Fruit fly (Drosophila melanogaster) whole organism, prepupa: ENCODE results near the gene ND-51.

Source experiments
- CG10669 ChIP-seq: fragments of 200-800 bp; sonication (Bioruptor generic); optimal IDR thresholded peaks from 3 replicates; lab custom pipeline; 2018; ENCODE audit warnings: missing biosample characterization, mild to moderate bottlenecking, missing genetic modification characterization, moderate library complexity
- CG15336 ChIP-seq: fragments of 200-800 bp; sonication (Bioruptor generic); IDR thresholded peaks from 2 replicates; pipeline ENCODE4 v1.3.6; 2022; ENCODE audit warnings: missing biosample characterization, missing genetic modification characterization
- CG16779 ChIP-seq: fragments of 200-800 bp; sonication (Bioruptor generic); optimal IDR thresholded peaks from 3 replicates; lab custom pipeline; 2017; ENCODE audit warnings: missing biosample characterization, mild to moderate bottlenecking, missing genetic modification characterization
- CG3032 ChIP-seq: fragments of 200-800 bp; optimal IDR thresholded peaks from 2 replicates; lab custom pipeline; 2019; ENCODE audit warnings: missing biosample characterization, mild to moderate bottlenecking, missing genetic modification characterization, moderate library complexity
- CG32006 ChIP-seq: fragments of 200-800 bp; sonication (Bioruptor generic); optimal IDR thresholded peaks from 3 replicates; lab custom pipeline; 2017; ENCODE audit warnings: missing biosample characterization, mild to moderate bottlenecking, missing genetic modification characterization
- CG4318 ChIP-seq: fragments of 200-800 bp; sonication (Bioruptor generic); optimal IDR thresholded peaks from 3 replicates; lab custom pipeline; 2017; ENCODE audit warnings: missing biosample characterization, mild to moderate bottlenecking, missing genetic modification characterization
- CG6163 ChIP-seq: fragments of 200-800 bp; sonication (Bioruptor generic); IDR thresholded peaks from 3 replicates; pipeline ENCODE4 v1.3.6; 2022; ENCODE audit warnings: missing biosample characterization, missing genetic modification characterization
- CG6276 ChIP-seq: fragments of 200-800 bp; sonication (Bioruptor generic); optimal IDR thresholded peaks from 2 replicates; lab custom pipeline; 2017; ENCODE audit warnings: missing biosample characterization, mild to moderate bottlenecking, missing genetic modification characterization
- CG6854 ChIP-seq: fragments of 200-800 bp; sonication (Bioruptor generic); optimal IDR thresholded peaks from 2 replicates; lab custom pipeline; 2017; ENCODE audit warnings: missing biosample characterization, mild to moderate bottlenecking, missing genetic modification characterization
- CG7368 ChIP-seq: fragments of 200-800 bp; sonication (Bioruptor generic); optimal IDR thresholded peaks from 3 replicates; lab custom pipeline; 2016; ENCODE audit warnings: missing biosample characterization, missing genetic modification characterization
- CG8319 ChIP-seq: fragments of 200-800 bp; sonication (Bioruptor generic); optimal IDR thresholded peaks from 3 replicates; lab custom pipeline; 2016; ENCODE audit warnings: missing biosample characterization, missing genetic modification characterization
- CG8632 ChIP-seq: fragments of 200-800 bp; sonication (Bioruptor generic); optimal IDR thresholded peaks from 3 replicates; lab custom pipeline; 2016; ENCODE audit warnings: missing biosample characterization, missing genetic modification characterization
- CG9139 ChIP-seq: fragments of 200-800 bp; sonication (Bioruptor generic); optimal IDR thresholded peaks from 3 replicates; lab custom pipeline; 2017; ENCODE audit warnings: missing biosample characterization, mild to moderate bottlenecking, missing genetic modification characterization
- Eip75B ChIP-seq: fragments of 200-800 bp; sonication (Bioruptor generic); optimal IDR thresholded peaks from 3 replicates; lab custom pipeline; 2016; ENCODE audit warnings: missing biosample characterization, missing genetic modification characterization
- Eip78C ChIP-seq: fragments of 200-800 bp; sonication (Bioruptor generic); peaks from one replicate; lab custom pipeline; 2016; ENCODE audit warnings: missing biosample characterization, missing genetic modification characterization
- Ets21C ChIP-seq: fragments of 200-800 bp; sonication (Bioruptor generic); optimal IDR thresholded peaks from 3 replicates; lab custom pipeline; 2016; ENCODE audit warnings: missing biosample characterization, missing genetic modification characterization
- Ets96B ChIP-seq: fragments of 200-800 bp; optimal IDR thresholded peaks from 2 replicates; lab custom pipeline; 2019; ENCODE audit warnings: missing biosample characterization, mild to moderate bottlenecking, missing genetic modification characterization, moderate library complexity
- Hr39 ChIP-seq: fragments of 200-800 bp; sonication (Bioruptor generic); optimal IDR thresholded peaks from 2 replicates; lab custom pipeline; 2016; ENCODE audit warnings: missing biosample characterization, missing genetic modification characterization
- Hr4 ChIP-seq: fragments of 200-800 bp; sonication (Bioruptor generic); optimal IDR thresholded peaks from 3 replicates; lab custom pipeline; 2016; ENCODE audit warnings: missing biosample characterization, missing genetic modification characterization
- Met ChIP-seq: fragments of 200-800 bp; sonication (Bioruptor generic); optimal IDR thresholded peaks from 3 replicates; lab custom pipeline; 2016; ENCODE audit warnings: missing biosample characterization, missing genetic modification characterization
- OdsH ChIP-seq: fragments of 200-800 bp; sonication (Bioruptor generic); optimal IDR thresholded peaks from 3 replicates; lab custom pipeline; 2016; ENCODE audit warnings: missing biosample characterization, missing genetic modification characterization
- Sox14 ChIP-seq: fragments of 200-800 bp; sonication (Bioruptor generic); optimal IDR thresholded peaks from 3 replicates; lab custom pipeline; 2016; ENCODE audit warnings: missing biosample characterization, missing genetic modification characterization
- Sox15 ChIP-seq: fragments of 200-800 bp; sonication (Bioruptor generic); optimal IDR thresholded peaks from 3 replicates; lab custom pipeline; 2016; ENCODE audit warnings: missing biosample characterization, missing genetic modification characterization
- achi ChIP-seq: fragments of 200-800 bp; sonication (Bioruptor generic); optimal IDR thresholded peaks from 3 replicates; lab custom pipeline; 2016; ENCODE audit warnings: missing biosample characterization, missing genetic modification characterization
- acj6 ChIP-seq: fragments of 200-800 bp; sonication (Bioruptor generic); optimal IDR thresholded peaks from 3 replicates; lab custom pipeline; 2016; ENCODE audit warnings: missing biosample characterization, missing genetic modification characterization
- dsx ChIP-seq: fragments of 200-800 bp; optimal IDR thresholded peaks from 3 replicates; lab custom pipeline; 2019; ENCODE audit warnings: missing biosample characterization, mild to moderate bottlenecking, missing genetic modification characterization, moderate library complexity; ENCODE audit not compliant: poor library complexity, severe bottlenecking
- fd59A ChIP-seq: fragments of 200-800 bp; sonication (Bioruptor generic); optimal IDR thresholded peaks from 2 replicates; lab custom pipeline; 2017; ENCODE audit warnings: missing biosample characterization, mild to moderate bottlenecking, missing genetic modification characterization, missing genetic modification reagents
- fd85E ChIP-seq: fragments of 200-800 bp; sonication (Bioruptor generic); optimal IDR thresholded peaks from 3 replicates; lab custom pipeline; 2016; ENCODE audit warnings: missing biosample characterization, missing genetic modification characterization
- fkh ChIP-seq: fragments of 200-800 bp; sonication (Bioruptor generic); optimal IDR thresholded peaks from 3 replicates; lab custom pipeline; 2017; ENCODE audit warnings: missing biosample characterization, mild to moderate bottlenecking, missing genetic modification characterization, moderate library complexity
- lz ChIP-seq: fragments of 200-800 bp; sonication (Bioruptor generic); optimal IDR thresholded peaks from 3 replicates; lab custom pipeline; 2016; ENCODE audit warnings: missing biosample characterization, missing genetic modification characterization
- net ChIP-seq: fragments of 200-800 bp; sonication (Bioruptor generic); optimal IDR thresholded peaks from 3 replicates; lab custom pipeline; 2016; ENCODE audit warnings: missing biosample characterization, missing genetic modification characterization
- pdm3 ChIP-seq: fragments of 200-800 bp; sonication (Bioruptor generic); optimal IDR thresholded peaks from 3 replicates; lab custom pipeline; 2016; ENCODE audit warnings: missing biosample characterization, missing genetic modification characterization
- salr ChIP-seq, 2 experiments: fragments of 200-800 bp; sonication (Bioruptor generic); optimal IDR thresholded peaks; 3 replicates each; lab custom pipeline; 2016 to 2018; ENCODE audit warnings: missing biosample characterization in 2 of 2, missing genetic modification characterization in 2 of 2, mild to moderate bottlenecking in 1 of 2
- spab ChIP-seq: fragments of 200-800 bp; sonication (Bioruptor generic); optimal IDR thresholded peaks from 2 replicates; lab custom pipeline; 2017; ENCODE audit warnings: missing biosample characterization, mild to moderate bottlenecking, missing genetic modification characterization, missing genetic modification reagents
- ss ChIP-seq, 2 experiments: fragments of 200-800 bp; sonication (Bioruptor generic); optimal IDR thresholded peaks; 2 replicates in 1 of 2; 3 replicates in 1 of 2; lab custom pipeline; 2017 to 2018; ENCODE audit warnings: mild to moderate bottlenecking in 2 of 2, missing biosample characterization in 2 of 2, missing genetic modification characterization in 2 of 2, moderate library complexity in 1 of 2
- svp ChIP-seq: fragments of 200-800 bp; sonication (Bioruptor generic); peaks from one replicate; lab custom pipeline; 2016; ENCODE audit warnings: missing biosample characterization, missing genetic modification characterization
- topi ChIP-seq: fragments of 200-800 bp; sonication (Bioruptor generic); optimal IDR thresholded peaks from 3 replicates; lab custom pipeline; 2016; ENCODE audit warnings: missing biosample characterization, missing genetic modification characterization
- vri ChIP-seq: fragments of 200-800 bp; sonication (Bioruptor generic); optimal IDR thresholded peaks from 3 replicates; lab custom pipeline; 2016; ENCODE audit warnings: missing biosample characterization, mild to moderate bottlenecking, missing genetic modification characterization

ND-51 gene

dm6 chr2L:6078757-6079351, 16.3 kb upstream of the ND-51 start (continued):
- no peak for TF ChIP-seq CG9139 (GFP tag; lab: Kevin White, UChicago)
- TF ChIP-seq CG6163 (GFP tag; lab: Robert Waterston, UW), result peak; percentile 73
- no peak for TF ChIP-seq fd59A (GFP tag; lab: Kevin White, UChicago)
- no peak for TF ChIP-seq Sox15 (GFP tag; lab: Kevin White, UChicago)
- TF ChIP-seq Met (GFP tag; lab: Kevin White, UChicago), result peak; percentile 100
- TF ChIP-seq CG16779 (tag; lab: Kevin White, UChicago), result peak; percentile 63
- TF ChIP-seq CG8319, result no peak
- TF ChIP-seq CG10669 (GFP tag; lab: Kevin White, UChicago), result no peak
- peak; percentile 85 for TF ChIP-seq svp (GFP tag; lab: Kevin White, UChicago)
- peak; percentile 38; the same call in 1 of the 2 replicates for TF ChIP-seq CG15336 (GFP tag; lab: Robert Waterston, UW)
- TF ChIP-seq Ets21C (GFP tag; lab: Kevin White, UChicago), result no peak
- peak; percentile 63 to 72 for TF ChIP-seq ss (GFP tag; optimal IDR thresholded peaks at IDR 0.05; lab: Kevin White, UChicago)
- no peak for TF ChIP-seq spab
- TF ChIP-seq acj6 (GFP tag; lab: Kevin White, UChicago), result no peak
- peak; percentile 50 for TF ChIP-seq CG6854 (GFP tag; lab: Kevin White, UChicago)
- TF ChIP-seq fkh, result peak; percentile 71
- TF ChIP-seq CG3032 (tag; lab: Kevin White, UChicago), result no peak
- peak; percentile 29 for TF ChIP-seq CG7368 (GFP tag; lab: Kevin White, UChicago)
- TF ChIP-seq Eip75B, result peak; percentile 86
- no peak for TF ChIP-seq pdm3
- TF ChIP-seq, all 60 proteins: peak for 21

DNA sequence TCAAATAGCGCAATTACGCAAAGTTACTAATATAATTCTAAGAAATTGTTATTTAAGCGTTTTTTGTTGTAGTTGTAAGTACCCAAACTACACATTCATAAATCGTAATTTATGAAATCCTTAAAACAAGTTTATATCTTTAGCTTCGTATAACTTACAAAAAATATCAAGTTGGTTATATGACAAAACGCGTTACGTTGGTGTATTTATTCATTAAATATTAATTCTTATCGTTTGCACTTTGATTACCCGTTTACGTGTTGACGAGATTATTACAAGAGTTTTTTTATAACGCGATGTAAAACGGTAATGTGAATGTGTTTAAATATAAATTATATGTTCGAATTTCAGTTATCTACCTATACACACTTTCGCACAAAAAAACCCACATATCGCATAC, 15.1 kb upstream of the ND-51 start:
- no peak for TF ChIP-seq CG8632 (GFP tag; lab: Kevin White, UChicago)
- no peak for TF ChIP-seq Sox15 (GFP tag; lab: Kevin White, UChicago)
- no peak for TF ChIP-seq topi
- TF ChIP-seq lz, result no peak
- TF ChIP-seq, all 60 proteins: peak for 0

DNA sequence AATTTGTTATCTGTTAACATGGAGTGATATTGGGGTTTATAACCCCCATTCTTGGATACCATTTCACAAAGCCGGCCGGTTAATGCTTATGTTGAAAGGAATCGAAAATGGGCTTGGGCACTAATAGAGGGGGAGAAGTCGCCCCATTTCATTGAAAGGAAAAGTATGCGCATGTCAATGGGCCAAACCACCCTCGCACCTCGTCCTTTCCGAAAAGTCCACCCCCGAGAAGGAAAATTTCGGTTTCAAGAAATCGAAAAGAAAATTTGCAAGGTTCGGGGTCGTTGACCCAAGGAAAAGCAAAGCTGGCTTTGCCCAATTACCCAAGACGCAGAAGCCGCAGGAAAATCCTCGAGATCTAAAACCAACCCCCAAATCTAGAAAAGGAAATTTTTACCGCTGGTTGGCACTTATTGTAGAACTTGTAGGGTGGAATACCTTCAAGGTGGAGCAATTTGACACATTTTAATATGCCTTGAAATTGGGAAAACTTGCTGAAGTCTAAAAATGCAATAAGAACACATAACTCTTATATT, 14.3 kb upstream of the ND-51 start:
- peak; percentile 42 for TF ChIP-seq svp (GFP tag; lab: Kevin White, UChicago)
- no peak for TF ChIP-seq vri
- TF ChIP-seq Sox14 (GFP tag; lab: Kevin White, UChicago), result no peak
- no peak for TF ChIP-seq achi (GFP tag; lab: Kevin White, UChicago)

DNA sequence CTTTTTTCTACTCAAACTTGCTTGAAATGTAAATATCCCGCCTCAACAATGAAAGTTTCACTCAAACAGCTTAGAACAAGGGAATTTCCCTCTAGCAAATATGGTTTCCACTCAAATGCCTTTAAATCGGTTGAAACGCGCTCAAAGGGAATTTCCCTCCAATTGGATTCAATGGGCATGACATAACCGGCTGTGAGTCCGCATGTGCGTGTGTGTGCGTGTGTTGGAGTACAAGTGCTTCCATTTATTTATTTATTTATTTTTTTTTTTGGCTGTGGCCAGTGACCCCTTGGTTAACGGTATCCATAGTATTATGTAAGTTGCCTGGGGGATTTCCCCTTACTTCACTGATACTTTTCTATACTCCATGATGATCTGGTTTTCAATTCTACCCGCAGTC, 13.6 kb upstream of the ND-51 start:
- TF ChIP-seq net (no peak), dsx (GFP tag; lab: Kevin White, UChicago) (no peak), fkh (peak; percentile 39), Ets96B (tag; lab: Kevin White, UChicago) (no peak), vri (peak; percentile 62), spab (no peak), Eip78C (GFP tag; lab: Kevin White, UChicago) (peak; percentile 11), CG6276 (GFP tag; lab: Kevin White, UChicago) (peak; percentile 50)
- TF ChIP-seq, all 60 proteins: peak for 4

DNA sequence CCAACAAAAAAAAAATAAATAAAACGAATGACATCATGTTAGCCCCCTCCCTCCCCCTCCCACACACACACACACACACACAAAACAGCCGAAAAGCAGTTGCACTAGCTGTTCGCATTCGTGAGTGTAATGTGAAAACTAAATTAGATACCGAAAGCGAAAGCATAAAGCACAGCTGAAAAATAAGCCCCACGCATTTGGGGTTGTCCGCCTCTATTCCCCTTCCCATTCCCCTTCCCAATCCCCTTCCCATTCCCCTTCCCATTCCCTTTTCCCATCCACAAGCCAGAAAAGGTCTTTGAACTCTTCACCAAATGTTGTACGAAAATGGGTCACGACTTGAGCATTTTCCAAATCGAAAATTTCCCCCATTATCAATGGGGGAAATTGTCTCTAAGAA, 12.8 kb upstream of the ND-51 start:
- no peak for TF ChIP-seq Hr4 (GFP tag; lab: Kevin White, UChicago)
- no peak for TF ChIP-seq fd85E
- no peak for TF ChIP-seq acj6 (GFP tag; lab: Kevin White, UChicago)
- no peak for TF ChIP-seq CG8632 (GFP tag; lab: Kevin White, UChicago)
- no peak for TF ChIP-seq Sox15 (GFP tag; lab: Kevin White, UChicago)
- TF ChIP-seq fd59A (GFP tag; lab: Kevin White, UChicago), result no peak
- no peak for TF ChIP-seq vri
- no peak for TF ChIP-seq CG4318 (GFP tag; lab: Kevin White, UChicago)
- no peak for TF ChIP-seq salr (GFP tag; optimal IDR thresholded peaks at IDR 0.05; lab: Kevin White, UChicago)
- TF ChIP-seq CG10669 (GFP tag; lab: Kevin White, UChicago), result no peak
- no peak for TF ChIP-seq Hr39
- TF ChIP-seq OdsH (GFP tag; lab: Kevin White, UChicago), result no peak
- no peak for TF ChIP-seq CG32006
